Worm (Caenorhabditis elegans) whole organism, early embryonic: ENCODE results near the gene sru-6.

Experiments used
- B0310.2 ChIP-seq: sonication (generic microtip); optimal IDR thresholded peaks from 2 replicates; lab custom pipeline; 2016; ENCODE audit warnings: mild to moderate bottlenecking, missing genetic modification characterization, missing compliant biosample characterization
- F13C5.2 ChIP-seq: sonication (generic microtip); optimal IDR thresholded peaks from 2 replicates; lab custom pipeline; 2017; ENCODE audit warnings: mild to moderate bottlenecking, missing genetic modification characterization, inconsistent platforms, missing compliant biosample characterization
- aly-1 ChIP-seq: sonication (generic microtip); optimal IDR thresholded peaks from 2 replicates; lab custom pipeline; 2016; ENCODE audit warnings: missing genetic modification characterization, missing compliant biosample characterization
- ama-1 ChIP-seq: fragments of 150-350 bp; optimal IDR thresholded peaks from 2 replicates; lab custom pipeline; 2014
- ceh-13 ChIP-seq: fragments of 200-800 bp; sonication (Bioruptor generic); optimal IDR thresholded peaks from 2 replicates; lab custom pipeline; 2018; ENCODE audit warnings: mild to moderate bottlenecking, missing genetic modification characterization, missing compliant biosample characterization
- ceh-36 ChIP-seq: sonication (generic microtip); optimal IDR thresholded peaks from 2 replicates; lab custom pipeline; 2016; ENCODE audit warnings: missing genetic modification characterization, inconsistent platforms, missing compliant biosample characterization
- ets-7 ChIP-seq: sonication (generic microtip); optimal IDR thresholded peaks from 2 replicates; lab custom pipeline; 2016; ENCODE audit warnings: missing genotype, missing genetic modification characterization, missing compliant biosample characterization
- flt-1 ChIP-seq: fragments of 200-800 bp; sonication (Bioruptor generic); IDR thresholded peaks from 2 replicates; pipeline ENCODE4 v1.3.6; 2022; ENCODE audit warnings: missing genetic modification characterization, missing compliant biosample characterization
- hmbx-1 ChIP-seq: sonication (generic microtip); optimal IDR thresholded peaks from 2 replicates; lab custom pipeline; 2016; ENCODE audit warnings: mild to moderate bottlenecking, missing genetic modification characterization, missing compliant biosample characterization
- hmg-4 ChIP-seq: fragments of 200-800 bp; sonication (Bioruptor generic); optimal IDR thresholded peaks from 2 replicates; lab custom pipeline; 2018; ENCODE audit warnings: mild to moderate bottlenecking, missing genetic modification characterization, missing compliant biosample characterization
- hnd-1 ChIP-seq: sonication (generic microtip); optimal IDR thresholded peaks from 2 replicates; lab custom pipeline; 2016; ENCODE audit warnings: missing genetic modification characterization, missing compliant biosample characterization
- pes-1 ChIP-seq: fragments of 200-800 bp; sonication (Bioruptor generic); IDR thresholded peaks from 2 replicates; pipeline ENCODE4 v1.3.6; 2022; ENCODE audit warnings: missing genetic modification reagents, missing genetic modification characterization, missing compliant biosample characterization
- scrt-1 ChIP-seq: fragments of 200-800 bp; sonication (Bioruptor generic); IDR thresholded peaks from 2 replicates; pipeline ENCODE4 v1.3.6; 2022; ENCODE audit warnings: missing genetic modification characterization, missing compliant biosample characterization
- sea-1 ChIP-seq: fragments of 200-800 bp; sonication (Bioruptor generic); conservative IDR thresholded peaks from 2 replicates; pipeline ENCODE4 v1.3.6; 2022; ENCODE audit warnings: missing genetic modification characterization, missing compliant biosample characterization
- tbx-11 ChIP-seq: fragments of 200-800 bp; sonication (Bioruptor generic); IDR thresholded peaks from 2 replicates; pipeline ENCODE4 v1.3.6; 2022; ENCODE audit warnings: missing genetic modification characterization, missing compliant biosample characterization
- tbx-37 ChIP-seq: fragments of 200-800 bp; sonication (Bioruptor generic); conservative IDR thresholded peaks from 2 replicates; pipeline ENCODE4 v1.3.6; 2022; ENCODE audit warnings: missing genetic modification reagents, missing genetic modification characterization, missing compliant biosample characterization
- tra-4 ChIP-seq: sonication (generic microtip); optimal IDR thresholded peaks from 2 replicates; lab custom pipeline; 2017; ENCODE audit warnings: missing genetic modification characterization, missing compliant biosample characterization

sru-6 gene

ce11 chrIV:9447209-9447608 is 43.2 kb upstream of the sru-6 start, which contains the start of gene hsp-12.6:
Gene hsp-12.6 (minus strand): TSS chrIV:9447228.
- TF ChIP-seq sea-1 (no peak), ama-1 (lab: Kevin White, UChicago) (no peak), hnd-1 (tag; lab: Kevin White, UChicago) (no peak), aly-1 (tag; lab: Kevin White, UChicago) (no peak), hmbx-1 (tag; lab: Kevin White, UChicago) (no peak), F13C5.2 (tag; lab: Kevin White, UChicago) (no peak), flt-1 (no peak), tbx-11 (no peak), ceh-36 (tag; lab: Kevin White, UChicago) (no peak), hmg-4 (GFP tag; lab: Kevin White, UChicago) (no peak), tra-4 (tag; lab: Kevin White, UChicago) (no peak), ets-7 (tag; lab: Kevin White, UChicago) (no peak), ceh-13 (no peak), tbx-37 (GFP tag; lab: Robert Waterston, UW) (no peak)

ce11 chrIV:9450375-9450774 is 40.0 kb upstream of the sru-6 start, which contains the start of gene cpin-1:
Gene cpin-1 (plus strand): TSS chrIV:9450675.
- no peak for TF ChIP-seq scrt-1 (GFP tag; lab: Robert Waterston, UW)
- TF ChIP-seq ceh-13 = no peak
- no peak for TF ChIP-seq F13C5.2 (tag; lab: Kevin White, UChicago)
- TF ChIP-seq hnd-1 (tag; lab: Kevin White, UChicago) = no peak
- no peak for TF ChIP-seq ama-1 (lab: Kevin White, UChicago)
- TF ChIP-seq ceh-36 (tag; lab: Kevin White, UChicago) = no peak
- no peak for TF ChIP-seq aly-1 (tag; lab: Kevin White, UChicago)
- no peak for TF ChIP-seq tbx-11
- no peak for TF ChIP-seq hmg-4 (GFP tag; lab: Kevin White, UChicago)
- TF ChIP-seq tra-4 (tag; lab: Kevin White, UChicago) = no peak
- TF ChIP-seq B0310.2 (tag; lab: Kevin White, UChicago) = no peak
- TF ChIP-seq ets-7 (tag; lab: Kevin White, UChicago) = no peak
- no peak for TF ChIP-seq hmbx-1 (tag; lab: Kevin White, UChicago)
- TF ChIP-seq flt-1 = no peak
- no peak for TF ChIP-seq pes-1 (GFP tag; lab: Robert Waterston, UW)
- no peak for TF ChIP-seq sea-1
- TF ChIP-seq tbx-37 (GFP tag; lab: Robert Waterston, UW) = no peak

ce11 chrIV:9451816-9452215 is 38.6 kb upstream of the sru-6 start:
- no peak for TF ChIP-seq hnd-1 (tag; lab: Kevin White, UChicago)
- no peak for TF ChIP-seq tra-4 (tag; lab: Kevin White, UChicago)
- TF ChIP-seq ceh-36 (tag; lab: Kevin White, UChicago) = no peak
- TF ChIP-seq flt-1 = no peak
- no peak for TF ChIP-seq sea-1
- no peak for TF ChIP-seq ceh-13
- TF ChIP-seq ets-7 (tag; lab: Kevin White, UChicago) = no peak
- no peak for TF ChIP-seq hmbx-1 (tag; lab: Kevin White, UChicago)
- no peak for TF ChIP-seq hmg-4 (GFP tag; lab: Kevin White, UChicago)
- no peak for TF ChIP-seq pes-1 (GFP tag; lab: Robert Waterston, UW)
- no peak for TF ChIP-seq scrt-1 (GFP tag; lab: Robert Waterston, UW)
- TF ChIP-seq F13C5.2 (tag; lab: Kevin White, UChicago) = no peak
- TF ChIP-seq ama-1 (lab: Kevin White, UChicago) = no peak
- no peak for TF ChIP-seq B0310.2 (tag; lab: Kevin White, UChicago)
- no peak for TF ChIP-seq aly-1 (tag; lab: Kevin White, UChicago)
- TF ChIP-seq tbx-37 (GFP tag; lab: Robert Waterston, UW) = no peak
- no peak for TF ChIP-seq tbx-11

- TF ChIP-seq tbx-37 (GFP tag; lab: Robert Waterston, UW) (no peak), ama-1 (lab: Kevin White, UChicago) (no peak), ceh-36 (tag; lab: Kevin White, UChicago) (no peak), sea-1 (no peak)
These were observed 33.0 kb upstream of the sru-6 start, which contains the start of gene cutl-17 for ce11 chrIV:9457400-9457799. Gene cutl-17 (minus strand): TSS chrIV:9457500.

ce11 chrIV:9459224-9459781 is 31.1 kb upstream of the sru-6 start, which contains the start of gene copb-2:
Gene copb-2 (plus strand): TSS chrIV:9459731.
- TF ChIP-seq tbx-11 = no peak
- TF ChIP-seq ceh-13 = no peak
- no peak for TF ChIP-seq ama-1 (lab: Kevin White, UChicago)
- no peak for TF ChIP-seq B0310.2 (tag; lab: Kevin White, UChicago)
- no peak for TF ChIP-seq ceh-36 (tag; lab: Kevin White, UChicago)

ce11 chrIV:9464345-9464783 is 26.1 kb upstream of the sru-6 start:
- TF ChIP-seq B0310.2 (tag; lab: Kevin White, UChicago) (no peak), sea-1 (no peak), tra-4 (tag; lab: Kevin White, UChicago) (no peak), pes-1 (GFP tag; lab: Robert Waterston, UW) (no peak)

ce11 chrIV:9467418-9467817 is 23.0 kb upstream of the sru-6 start, which contains the start of gene F38E11.6:
Gene F38E11.6 (minus strand): TSS chrIV:9467518.
- TF ChIP-seq F13C5.2 (tag; lab: Kevin White, UChicago) (no peak), hnd-1 (tag; lab: Kevin White, UChicago) (no peak), pes-1 (GFP tag; lab: Robert Waterston, UW) (no peak), ceh-36 (tag; lab: Kevin White, UChicago) (no peak), tbx-37 (GFP tag; lab: Robert Waterston, UW) (no peak), B0310.2 (tag; lab: Kevin White, UChicago) (no peak), sea-1 (no peak), tbx-11 (no peak), aly-1 (tag; lab: Kevin White, UChicago) (no peak), ama-1 (lab: Kevin White, UChicago) (no peak), scrt-1 (GFP tag; lab: Robert Waterston, UW) (no peak), hmbx-1 (tag; lab: Kevin White, UChicago) (no peak), tra-4 (tag; lab: Kevin White, UChicago) (no peak), hmg-4 (GFP tag; lab: Kevin White, UChicago) (no peak)
